Worm (Caenorhabditis elegans): ENCODE data around the gene F22E5.20.

The F22E5.20 gene

DNA sequence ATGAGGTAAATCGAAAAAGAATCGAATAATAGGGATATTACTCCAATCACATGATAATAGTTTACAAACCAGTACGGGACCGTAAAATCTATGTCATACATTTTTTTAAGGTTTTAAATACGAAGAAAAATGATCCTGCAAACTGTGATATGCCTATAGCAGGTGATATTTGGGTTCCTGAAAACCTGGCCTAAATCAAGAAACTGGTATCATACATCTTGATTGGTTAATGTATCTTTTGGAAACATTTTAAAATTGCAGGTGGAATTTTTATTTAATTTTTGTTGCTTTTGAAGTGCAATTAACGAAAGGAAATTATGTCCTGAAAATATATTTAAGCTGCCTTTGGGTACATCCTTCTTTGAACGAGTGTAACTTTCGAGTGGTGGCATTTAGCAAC is 26.8 kb upstream of the F22E5.20 start, which contains the start of gene sri-61 (continued):
- TF ChIP-seq snpc-3.4 (tag; optimal IDR thresholded peaks at IDR 0.05) (no peak), cebp-2 (GFP tag; IDR thresholded peaks at IDR 0.05) (no peak), rcor-1 (GFP tag; IDR thresholded peaks at IDR 0.05) (no peak), dpl-1 (GFP tag; optimal IDR thresholded peaks at IDR 0.05) (no peak), ztf-28 (GFP tag; IDR thresholded peaks at IDR 0.05) (no peak)

DNA sequence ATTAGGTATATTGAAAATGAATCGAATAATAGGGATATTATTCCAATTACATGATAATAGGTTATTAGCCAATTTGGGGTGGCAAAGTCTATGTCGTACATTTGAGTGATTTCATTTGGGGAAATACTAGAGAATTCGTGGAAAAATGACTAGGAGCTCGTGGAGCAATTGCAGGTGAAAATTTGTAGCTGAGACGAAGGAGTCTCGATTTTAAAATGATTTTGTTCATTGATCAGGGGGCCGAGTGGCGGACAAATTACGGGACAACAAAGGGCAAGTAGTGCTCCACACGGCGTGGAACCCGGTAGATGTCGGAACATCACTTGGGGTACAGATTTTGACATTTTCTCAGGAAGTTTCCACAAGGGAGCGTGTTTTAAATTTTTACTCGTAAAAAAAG is 24.9 kb upstream of the F22E5.20 start, which contains the start of gene sri-62:
sri-62 (minus strand) TSS at position 101 of the 400 bp plus-strand sequence.
- TF ChIP-seq pha-4 (tag; optimal IDR thresholded peaks at IDR 0.05) (no peak), dpl-1 (GFP tag; optimal IDR thresholded peaks at IDR 0.05) (no peak), let-526 (GFP tag; IDR thresholded peaks at IDR 0.05) (no peak), nhr-120 (GFP tag; IDR thresholded peaks at IDR 0.05) (no peak), nfya-2 (GFP tag; IDR thresholded peaks at IDR 0.05) (no peak), F10E7.11 (tag; optimal IDR thresholded peaks at IDR 0.05) (no peak), Y95B8A.8 (GFP tag; IDR thresholded peaks at IDR 0.05) (no peak), hmg-20 (GFP tag; IDR thresholded peaks at IDR 0.05) (no peak), atf-7 (tag; optimal IDR thresholded peaks at IDR 0.05) (no peak), tbx-9 (tag; optimal IDR thresholded peaks at IDR 0.05; ENCODE audit: borderline replicate concordance) (no peak), athp-1 (tag; optimal IDR thresholded peaks at IDR 0.05) (no peak), F33H1.4 (GFP tag; IDR thresholded peaks at IDR 0.05) (no peak), aptf-3 (GFP tag; IDR thresholded peaks at IDR 0.05) (no peak), F57A8.1 (GFP tag; optimal IDR thresholded peaks at IDR 0.05) (no peak), hlh-26 (GFP tag; conservative IDR thresholded peaks at IDR 0.05) (no peak), F37B4.10 (GFP tag; IDR thresholded peaks at IDR 0.05) (no peak), lir-1 (GFP tag; conservative IDR thresholded peaks at IDR 0.05) (no peak)

DNA sequence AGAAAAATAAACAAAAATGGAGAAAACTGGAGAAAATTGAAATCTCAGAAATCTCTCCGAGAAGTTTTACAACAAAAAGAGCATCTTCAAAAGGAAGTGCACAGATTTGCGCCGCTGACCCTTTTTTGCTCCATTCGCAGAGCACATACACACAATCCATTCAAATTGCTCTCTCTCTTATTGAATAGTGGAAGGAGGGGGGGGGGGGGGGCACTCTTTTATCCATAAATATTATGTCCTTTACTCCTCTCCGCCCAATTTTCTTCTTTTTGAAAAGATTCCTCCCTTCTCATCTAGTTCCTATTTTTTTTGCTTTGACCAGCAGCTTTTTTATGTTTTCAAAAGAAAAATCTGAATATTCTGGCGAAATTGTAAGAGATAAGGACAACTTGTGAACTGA is 21.6 kb upstream of the F22E5.20 start:
- TF ChIP-seq lag-1 (GFP tag; IDR thresholded peaks at IDR 0.05): no peak
- TF ChIP-seq pha-4 (tag; optimal IDR thresholded peaks at IDR 0.05): no peak
- no peak for TF ChIP-seq F57A8.1 (GFP tag; optimal IDR thresholded peaks at IDR 0.05)
- TF ChIP-seq attf-6 (GFP tag; IDR thresholded peaks at IDR 0.05): no peak
- no peak for TF ChIP-seq unc-130 (GFP tag; optimal IDR thresholded peaks at IDR 0.05)
- TF ChIP-seq B0336.3 (GFP tag; IDR thresholded peaks at IDR 0.05): no peak
- no peak for TF ChIP-seq B0019.2 (GFP tag; conservative IDR thresholded peaks at IDR 0.05)
- no peak for TF ChIP-seq rpc-1 (optimal IDR thresholded peaks at IDR 0.05)
- TF ChIP-seq rpc-1 (tag; optimal IDR thresholded peaks at IDR 0.05): no peak
- no peak for TF ChIP-seq hmg-20 (GFP tag; IDR thresholded peaks at IDR 0.05)
- TF ChIP-seq akir-1 (GFP tag; optimal IDR thresholded peaks at IDR 0.05): no peak

DNA sequence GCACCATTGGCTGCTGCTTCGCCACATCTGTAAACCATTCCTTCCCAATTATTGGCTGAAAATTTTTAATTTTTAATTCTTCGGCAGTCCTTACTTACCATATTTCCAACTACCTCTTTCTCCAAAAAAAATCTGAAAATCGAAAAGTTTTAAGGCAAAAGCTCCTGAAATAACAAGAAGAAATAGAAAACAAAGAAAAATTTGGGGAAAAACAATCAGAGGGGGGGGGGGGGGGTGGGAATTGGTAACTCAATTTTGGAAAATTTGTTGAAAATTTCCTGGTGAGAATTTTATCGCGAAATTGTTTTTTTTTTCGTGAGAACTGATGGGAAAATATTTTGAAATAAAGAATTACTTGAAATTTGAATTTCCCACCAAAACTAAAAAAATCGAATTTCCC is 19.0 kb upstream of the F22E5.20 start, which contains the start of gene set-11:
set-11 (minus strand) TSS at position 101 of the 400 bp plus-strand sequence.
- TF ChIP-seq lin-26 (GFP tag; IDR thresholded peaks at IDR 0.05) (no peak), ceh-100 (GFP tag; IDR thresholded peaks at IDR 0.05) (no peak), ceh-79 (tag; optimal IDR thresholded peaks at IDR 0.05) (no peak), nfyb-1 (GFP tag; IDR thresholded peaks at IDR 0.05) (no peak), mxl-1 (tag; optimal IDR thresholded peaks at IDR 0.05) (no peak), unc-130 (GFP tag; optimal IDR thresholded peaks at IDR 0.05) (no peak), C06A6.2 (GFP tag; conservative IDR thresholded peaks at IDR 0.05) (no peak), pbrm-1 (GFP tag; IDR thresholded peaks at IDR 0.05) (no peak), attf-3 (GFP tag; conservative IDR thresholded peaks at IDR 0.05) (no peak), F33H1.4 (GFP tag; IDR thresholded peaks at IDR 0.05) (no peak), snpc-3.4 (tag; optimal IDR thresholded peaks at IDR 0.05) (no peak)

All from whole organism, young adult.